Fruit fly (Drosophila melanogaster): ENCODE data around the gene CG4770.

Gene CG4770

dm6 chr3R:19934840-19935776, 16.8 kb downstream of the CG4770 start, which contains the start of gene mira:
TSS of gene mira (minus strand) at chr3R:19935120.
- TF ChIP-seq noc (tag; optimal IDR thresholded peaks at IDR 0.05): no peak

- TF ChIP-seq noc (tag; optimal IDR thresholded peaks at IDR 0.05): no peak
Observed at dm6 chr3R:19935777-19936125, 17.4 kb downstream of the CG4770 start.

- TF ChIP-seq noc (tag; optimal IDR thresholded peaks at IDR 0.05): no peak
Observed at dm6 chr3R:19938941-19939587, 20.8 kb downstream of the CG4770 start.

dm6 chr3R:19942312-19942711, 24.0 kb downstream of the CG4770 start, which contains the start of gene CG46042:
TSS of gene CG46042 (minus strand) at chr3R:19942412.
- no peak for TF ChIP-seq noc (tag; optimal IDR thresholded peaks at IDR 0.05)

dm6 chr3R:19948143-19948542, 29.8 kb downstream of the CG4770 start, which contains the start of gene CG4783:
TSS of gene CG4783 (plus strand) at chr3R:19948443.
- no peak for TF ChIP-seq noc (tag; optimal IDR thresholded peaks at IDR 0.05)

- no peak for TF ChIP-seq noc (tag; optimal IDR thresholded peaks at IDR 0.05)
Observed at dm6 chr3R:19968695-19969094, 50.4 kb downstream of the CG4770 start.
